Fruit fly (Drosophila melanogaster): Measurements from ENCODE around the gene p130CAS.

- TF ChIP-seq CG8478 (optimal IDR thresholded peaks at IDR 0.05) (no peak), EcR (GFP tag; optimal IDR thresholded peaks at IDR 0.05) (no peak)
These were observed 19.0 kb downstream of the p130CAS start for dm6 chr3L:171729-172128.

Measured in whole organism.